Worm (Caenorhabditis elegans) whole organism, L2 larva: ENCODE data around the gene rig-4.

Experiments used
- ZK546.5 ChIP-seq: sonication (generic microtip); optimal IDR thresholded peaks from 2 replicates; lab custom pipeline; 2017; ENCODE audit warnings: missing biosample characterization, missing genetic modification characterization
- aly-2 ChIP-seq: fragments of 150-350 bp; optimal IDR thresholded peaks from 2 replicates; lab custom pipeline; 2014; ENCODE audit warnings: missing biosample characterization, missing genetic modification characterization
- egl-27 ChIP-seq: sonication (generic microtip); optimal IDR thresholded peaks from 3 replicates; lab custom pipeline; 2017; ENCODE audit warnings: missing biosample characterization, missing genetic modification reagents, missing genetic modification characterization
- lin-39 ChIP-seq: fragments of 150-350 bp; optimal IDR thresholded peaks from 2 replicates; lab custom pipeline; 2014; ENCODE audit warnings: missing biosample characterization, missing genetic modification reagents, missing genetic modification characterization
- mdl-1 ChIP-seq, 2 experiments: fragments of 150-350 bp in 1 of 2; sonication (generic microtip) in 1 of 2; optimal IDR thresholded peaks; 2 replicates each; lab custom pipeline; 2017; ENCODE audit warnings: missing biosample characterization in 2 of 2, missing genetic modification characterization in 2 of 2
- nhr-12 ChIP-seq: fragments of 150-350 bp; optimal IDR thresholded peaks from 2 replicates; lab custom pipeline; 2014; ENCODE audit warnings: missing biosample characterization, missing genetic modification characterization
- nhr-77 ChIP-seq: fragments of 150-350 bp; optimal IDR thresholded peaks from 2 replicates; lab custom pipeline; 2014; ENCODE audit warnings: missing biosample characterization, missing genetic modification characterization
- skn-1 ChIP-seq: sonication (generic microtip); optimal IDR thresholded peaks from 2 replicates; lab custom pipeline; 2017; ENCODE audit warnings: missing biosample characterization, missing genetic modification characterization
- snpc-4 ChIP-seq: fragments of 150-350 bp; optimal IDR thresholded peaks from 2 replicates; lab custom pipeline; 2014; ENCODE audit warnings: missing biosample characterization, missing genetic modification characterization

DNA sequence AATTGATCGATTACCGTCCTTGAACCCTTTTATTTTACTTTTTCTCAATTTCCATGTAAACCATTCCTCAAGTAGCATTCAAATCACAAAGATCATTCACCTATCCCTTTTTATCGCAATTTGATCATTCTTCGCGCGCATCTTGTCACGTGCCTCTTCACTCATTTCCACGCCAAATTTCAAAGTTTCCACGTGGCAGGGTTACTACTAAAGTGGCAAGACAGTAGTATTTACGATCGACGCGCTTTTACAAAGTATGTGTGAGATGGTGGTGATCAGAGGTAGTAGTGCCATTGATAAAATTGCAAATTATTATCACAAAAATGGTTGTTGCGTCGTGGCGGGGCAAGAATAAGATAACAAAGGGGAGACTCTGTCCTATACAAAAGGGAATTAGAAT lies 24.5 kb upstream of the rig-4 start:
- TF ChIP-seq snpc-4 (tag; lab: Kevin White, UChicago) (no peak), egl-27 (tag; lab: Kevin White, UChicago) (peak; percentile 44), lin-39 (tag; lab: Kevin White, UChicago) (no peak), skn-1 (tag; lab: Kevin White, UChicago) (no peak), aly-2 (tag; lab: Kevin White, UChicago) (no peak), mdl-1 (tag; optimal IDR thresholded peaks at IDR 0.05; lab: Kevin White, UChicago) (peak; percentile 78 to 83), nhr-12 (tag; lab: Kevin White, UChicago) (no peak), nhr-77 (no peak), ZK546.5 (tag; lab: Kevin White, UChicago) (no peak)
